Fruit fly (Drosophila melanogaster) whole organism, pupa: ENCODE measurements around the gene CG3719.

Source experiments
- CG15710 ChIP-seq: fragments of 200-800 bp; sonication (Bioruptor generic); optimal IDR thresholded peaks from 2 replicates; lab custom pipeline; 2018; ENCODE audit warnings: missing biosample characterization, mild to moderate bottlenecking, missing genetic modification characterization, moderate library complexity
- CG17806 ChIP-seq: fragments of 200-800 bp; sonication (Bioruptor generic); optimal IDR thresholded peaks from 2 replicates; lab custom pipeline; 2018; ENCODE audit warnings: missing biosample characterization, mild to moderate bottlenecking, missing genetic modification characterization, moderate library complexity
- CG4496 ChIP-seq: fragments of 200-800 bp; sonication (Bioruptor generic); IDR thresholded peaks from 3 replicates; pipeline ENCODE4 v1.3.6; 2022; ENCODE audit warnings: missing biosample characterization, missing genetic modification characterization
- CG9948 ChIP-seq: fragments of 200-800 bp; sonication (Bioruptor generic); optimal IDR thresholded peaks from 2 replicates; lab custom pipeline; 2018; ENCODE audit warnings: missing biosample characterization, mild to moderate bottlenecking, missing genetic modification characterization, moderate library complexity
- EcR ChIP-seq: fragments of 200-800 bp; sonication (Bioruptor generic); optimal IDR thresholded peaks from 3 replicates; lab custom pipeline; 2019; ENCODE audit warnings: missing biosample characterization, missing genetic modification characterization, mild to moderate bottlenecking, moderate library complexity, missing genetic modification reagents
- Ets98B ChIP-seq: fragments of 200-800 bp; sonication (Bioruptor generic); IDR thresholded peaks from 2 replicates; pipeline ENCODE4 v1.3.6; 2022; ENCODE audit warnings: missing biosample characterization, missing genetic modification characterization
- Pif1A ChIP-seq: fragments of 200-800 bp; sonication (Bioruptor generic); optimal IDR thresholded peaks from 3 replicates; lab custom pipeline; 2016; ENCODE audit warnings: missing biosample characterization, missing genetic modification characterization
- fd96Ca ChIP-seq: fragments of 200-800 bp; sonication (Bioruptor generic); IDR thresholded peaks from 3 replicates; pipeline ENCODE4 v1.3.6; 2022; ENCODE audit warnings: missing biosample characterization, missing genetic modification characterization
- rn ChIP-seq: fragments of 200-800 bp; sonication (Bioruptor generic); IDR thresholded peaks from 2 replicates; pipeline ENCODE4 v1.3.6; 2022; ENCODE audit warnings: missing biosample characterization, missing genetic modification characterization

dm6 chrX:1405779-1406178 lies 25.5 kb upstream of the CG3719 start:
- no peak for TF ChIP-seq CG9948 (tag; lab: Kevin White, UChicago)
- TF ChIP-seq CG17806 (tag; lab: Kevin White, UChicago): no peak
- no peak for TF ChIP-seq EcR (GFP tag; lab: Kevin White, UChicago)
- no peak for TF ChIP-seq fd96Ca (GFP tag; lab: Robert Waterston, UW)
- TF ChIP-seq Pif1A (GFP tag; lab: Kevin White, UChicago): no peak
- TF ChIP-seq rn: no peak
- no peak for TF ChIP-seq CG15710 (tag; lab: Kevin White, UChicago)
- no peak for TF ChIP-seq Ets98B (GFP tag; lab: Robert Waterston, UW)
- no peak for TF ChIP-seq CG4496
